Worm (Caenorhabditis elegans): ENCODE measurements around the gene lmtr-5.

ce11 chrIII:3136325-3137001, 47.0 kb upstream of the lmtr-5 start:
- no peak for TF ChIP-seq duxl-1 (tag; optimal IDR thresholded peaks at IDR 0.05; ENCODE audit: poor library complexity)
- TF ChIP-seq pqm-1 (tag; optimal IDR thresholded peaks at IDR 0.05): no peak
- no peak for TF ChIP-seq ama-1 (optimal IDR thresholded peaks at IDR 0.05)
- TF ChIP-seq hlh-30 (tag; optimal IDR thresholded peaks at IDR 0.05; ENCODE audit: insufficient read depth): no peak

All from whole organism, L4 larva.